Fruit fly (Drosophila melanogaster) whole organism, adult: ENCODE measurements around the gene Nup153.

Experiments used
- CG11617 ChIP-seq: fragments of 200-800 bp; sonication (Bioruptor generic); optimal IDR thresholded peaks from 2 replicates; lab custom pipeline; 2017; ENCODE audit warnings: mild to moderate bottlenecking, missing biosample characterization, missing genetic modification reagents, missing genetic modification characterization
- CG1620 ChIP-seq: fragments of 200-800 bp; sonication (Bioruptor generic); optimal IDR thresholded peaks from 2 replicates; lab custom pipeline; 2016; ENCODE audit warnings: missing biosample characterization, missing genetic modification characterization
- CG7045 ChIP-seq: fragments of 200-800 bp; sonication (Bioruptor generic); optimal IDR thresholded peaks from 2 replicates; lab custom pipeline; 2017; ENCODE audit warnings: missing biosample characterization, mild to moderate bottlenecking, missing genetic modification characterization
- CG7101 ChIP-seq: fragments of 200-800 bp; sonication (Bioruptor generic); optimal IDR thresholded peaks from 2 replicates; lab custom pipeline; 2018; ENCODE audit warnings: missing biosample characterization, mild to moderate bottlenecking, missing genetic modification characterization, moderate library complexity
- Clk ChIP-seq: fragments of 200-800 bp; sonication (Bioruptor generic); optimal IDR thresholded peaks from 2 replicates; lab custom pipeline; 2017; ENCODE audit warnings: missing biosample characterization, missing genetic modification characterization
- Crg-1 ChIP-seq: fragments of 200-800 bp; sonication (Bioruptor generic); optimal IDR thresholded peaks from 2 replicates; lab custom pipeline; 2016; ENCODE audit warnings: missing biosample characterization, missing genetic modification characterization
- Hr96 ChIP-seq: fragments of 200-800 bp; sonication (Bioruptor generic); optimal IDR thresholded peaks from 2 replicates; lab custom pipeline; 2016; ENCODE audit warnings: missing biosample characterization, missing genetic modification characterization
- bab1 ChIP-seq: fragments of 200-800 bp; sonication (Bioruptor generic); optimal IDR thresholded peaks from 3 replicates; lab custom pipeline; 2019; ENCODE audit warnings: missing biosample characterization, mild to moderate bottlenecking, missing genetic modification characterization, moderate library complexity
- cic ChIP-seq: fragments of 200-800 bp; sonication (Bioruptor generic); optimal IDR thresholded peaks from 2 replicates; lab custom pipeline; 2017; ENCODE audit warnings: missing biosample characterization, mild to moderate bottlenecking, missing genetic modification characterization, moderate library complexity
- kay ChIP-seq: fragments of 200-800 bp; sonication (Bioruptor generic); peaks from one replicate; lab custom pipeline; 2016; ENCODE audit warnings: missing biosample characterization, missing genetic modification characterization, borderline replicate concordance
- ovo ChIP-seq: fragments of 200-800 bp; sonication (Bioruptor generic); optimal IDR thresholded peaks from 2 replicates; lab custom pipeline; 2016; ENCODE audit warnings: missing biosample characterization, missing genetic modification characterization
- pad ChIP-seq: fragments of 200-800 bp; sonication (Bioruptor generic); optimal IDR thresholded peaks from 3 replicates; lab custom pipeline; 2017; ENCODE audit warnings: missing biosample characterization, missing genetic modification characterization, mild to moderate bottlenecking, moderate library complexity, missing genetic modification reagents
- tj ChIP-seq: fragments of 200-800 bp; sonication (Bioruptor generic); optimal IDR thresholded peaks from 3 replicates; lab custom pipeline; 2017; ENCODE audit warnings: missing biosample characterization, mild to moderate bottlenecking, missing genetic modification characterization, moderate library complexity

- TF ChIP-seq bab1 (no peak), CG7101 (no peak), kay (GFP tag; lab: Kevin White, UChicago) (no peak), Hr96 (GFP tag; lab: Kevin White, UChicago) (no peak), CG7045 (GFP tag; lab: Kevin White, UChicago) (no peak), cic (no peak), Crg-1 (GFP tag; lab: Kevin White, UChicago) (no peak), CG1620 (no peak), tj (GFP tag; lab: Kevin White, UChicago) (peak; percentile 64), CG11617 (GFP tag; lab: Kevin White, UChicago) (no peak), Clk (GFP tag; lab: Kevin White, UChicago) (no peak), pad (GFP tag; lab: Kevin White, UChicago) (no peak), ovo (no peak)
Measured at dm6 chrX:16650078-16651063, 51.3 kb downstream of the Nup153 start.
